Worm (Caenorhabditis elegans) whole organism, L3 larva: ENCODE measurements around the gene cal-2.

Experiments
- aly-2 ChIP-seq: fragments of 150-350 bp; optimal IDR thresholded peaks from 2 replicates; lab custom pipeline; 2014; ENCODE audit warnings: missing biosample characterization, missing genetic modification characterization
- ceh-28 ChIP-seq: fragments of 150-350 bp; optimal IDR thresholded peaks from 2 replicates; lab custom pipeline; 2014; ENCODE audit warnings: missing biosample characterization, missing genetic modification reagents, missing genetic modification characterization
- nhr-12 ChIP-seq: fragments of 150-350 bp; optimal IDR thresholded peaks from 2 replicates; lab custom pipeline; 2014; ENCODE audit warnings: missing biosample characterization, missing genetic modification characterization
- nhr-67 ChIP-seq: fragments of 150-350 bp; optimal IDR thresholded peaks from 2 replicates; lab custom pipeline; 2014; ENCODE audit warnings: missing biosample characterization, missing genetic modification characterization
- pqm-1 ChIP-seq: fragments of 150-350 bp; optimal IDR thresholded peaks from 2 replicates; lab custom pipeline; 2017; ENCODE audit warnings: missing biosample characterization, missing genetic modification characterization, inconsistent platforms
- snpc-4 ChIP-seq: fragments of 150-350 bp; optimal IDR thresholded peaks from 2 replicates; lab custom pipeline; 2014; ENCODE audit warnings: missing biosample characterization, missing genetic modification characterization
- tbx-2 ChIP-seq: sonication (generic microtip); optimal IDR thresholded peaks from 2 replicates; lab custom pipeline; 2016; ENCODE audit warnings: mild to moderate bottlenecking, missing genetic modification characterization, missing compliant biosample characterization
- unc-62 ChIP-seq: fragments of 150-350 bp; sonication (generic microtip); optimal IDR thresholded peaks from 4 replicates; lab custom pipeline; 2014; ENCODE audit warnings: missing biosample characterization, missing genetic modification reagents, missing genetic modification characterization

- TF ChIP-seq ceh-28 (tag; lab: Kevin White, UChicago) (no peak), pqm-1 (tag; lab: Kevin White, UChicago) (no peak), nhr-67 (no peak), unc-62 (GFP tag; lab: Kevin White, UChicago) (no peak), aly-2 (tag; lab: Kevin White, UChicago) (no peak), tbx-2 (no peak), snpc-4 (no peak), nhr-12 (no peak)
Measured at ce11 chrII:8929771-8930170, 30.7 kb upstream of the cal-2 start, which contains the start of gene mrpl-50.
